Worm (Caenorhabditis elegans) whole organism, midembryonic: ENCODE results near the gene znfx-1.

Experiments
- flt-1 ChIP-seq: fragments of 200-800 bp; sonication (Bioruptor generic); IDR thresholded peaks from 2 replicates; pipeline ENCODE4 v1.3.6; 2022; ENCODE audit warnings: missing genetic modification characterization, missing compliant biosample characterization
- ref-1 ChIP-seq: fragments of 200-800 bp; sonication (Bioruptor generic); conservative IDR thresholded peaks from 2 replicates; pipeline ENCODE4 v1.3.6; 2022; ENCODE audit warnings: missing genetic modification reagents, missing genetic modification characterization, missing compliant biosample characterization
- ztf-29 ChIP-seq: fragments of 200-800 bp; sonication (Bioruptor generic); IDR thresholded peaks from 2 replicates; pipeline ENCODE4 v1.3.6; 2022; ENCODE audit warnings: missing genetic modification reagents, missing genetic modification characterization, missing compliant biosample characterization

DNA sequence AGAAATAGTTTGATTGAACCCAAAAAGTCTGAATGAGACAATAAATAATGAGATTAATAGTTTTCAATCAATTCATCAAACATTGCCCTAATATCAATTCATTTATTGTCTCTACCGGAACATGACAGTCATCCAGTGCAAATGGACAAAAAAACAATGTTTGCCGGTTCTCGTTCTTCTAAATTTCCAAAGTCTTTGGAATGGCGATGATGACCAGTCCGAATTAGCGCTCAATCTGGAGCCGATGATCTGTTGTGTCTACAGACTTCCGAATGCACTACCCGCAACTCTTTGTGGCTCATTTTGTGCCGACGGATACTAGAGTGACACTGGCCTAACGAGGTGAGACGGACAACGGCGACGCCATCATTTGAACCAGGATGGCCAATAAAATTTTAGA, 22.8 kb downstream of the znfx-1 start, which contains the start of gene T26C5.3:
- TF ChIP-seq ref-1 (GFP tag; lab: Robert Waterston, UW) (no peak), ztf-29 (GFP tag; lab: Robert Waterston, UW) (no peak), flt-1 (no peak)
